Worm (Caenorhabditis elegans) whole organism, late embryonic: Measurements from ENCODE around the gene Y116A8C.25.

Experiments
- F13H6.1 ChIP-seq: sonication (generic microtip); optimal IDR thresholded peaks from 2 replicates; lab custom pipeline; 2016; ENCODE audit warnings: missing genetic modification characterization, missing compliant biosample characterization
- Y22D7AL.16 ChIP-seq: sonication (generic microtip); optimal IDR thresholded peaks from 2 replicates; lab custom pipeline; 2016; ENCODE audit warnings: missing genetic modification characterization, missing compliant biosample characterization
- hlh-30 ChIP-seq: sonication (generic microtip); optimal IDR thresholded peaks from 2 replicates; lab custom pipeline; 2017; ENCODE audit warnings: antibody characterized with exemption, missing genetic modification characterization, missing compliant biosample characterization; ENCODE audit not compliant: insufficient read depth
- pha-2 ChIP-seq: sonication (generic microtip); optimal IDR thresholded peaks from 2 replicates; lab custom pipeline; 2017; ENCODE audit warnings: mild to moderate bottlenecking, missing genetic modification characterization, missing compliant biosample characterization
- tbx-7 ChIP-seq: sonication (generic microtip); optimal IDR thresholded peaks from 2 replicates; lab custom pipeline; 2016; ENCODE audit warnings: missing genotype, missing genetic modification characterization, missing compliant biosample characterization

DNA sequence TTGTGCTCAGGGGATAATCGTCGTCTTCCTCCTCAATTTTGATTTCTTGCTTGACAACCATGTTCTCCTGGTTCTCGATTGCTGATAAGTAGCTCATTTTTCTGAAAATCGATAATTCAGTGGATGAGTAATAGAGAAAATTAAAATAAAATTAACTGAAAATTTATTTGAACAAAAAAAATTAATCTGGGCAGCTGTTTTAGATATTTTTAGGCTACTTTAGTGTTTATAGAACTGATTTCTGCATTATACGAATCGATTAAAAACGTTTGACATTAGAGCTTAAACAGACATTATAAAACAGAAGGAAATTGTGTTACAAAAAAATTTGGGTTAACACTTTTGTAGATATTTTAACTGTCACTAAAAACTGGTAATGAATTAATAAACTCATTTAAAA lies 30.3 kb downstream of the Y116A8C.25 start, which contains the start of gene athp-3:
- TF ChIP-seq tbx-7 (tag; lab: Kevin White, UChicago) (no peak), hlh-30 (tag; lab: Kevin White, UChicago) (no peak), Y22D7AL.16 (tag; lab: Kevin White, UChicago) (no peak), pha-2 (no peak), F13H6.1 (tag; lab: Kevin White, UChicago) (no peak)
